Worm (Caenorhabditis elegans) whole organism, late embryonic: ENCODE data around the gene grl-14.
A peak's percentile ranks its signal among the peaks of the same experiment; 100 is the strongest.

ENCODE experiments used
- C08G9.2 ChIP-seq: sonication (generic microtip); optimal IDR thresholded peaks from 2 replicates; lab custom pipeline; 2016; ENCODE audit warnings: mild to moderate bottlenecking, missing genetic modification characterization, moderate library complexity, missing compliant biosample characterization
- K09A11.1 ChIP-seq: sonication (generic microtip); optimal IDR thresholded peaks from 2 replicates; lab custom pipeline; 2017; ENCODE audit warnings: antibody characterized with exemption, mild to moderate bottlenecking, missing genetic modification characterization, missing compliant biosample characterization; ENCODE audit not compliant: insufficient read depth
- T23F11.4 ChIP-seq: fragments of 200-800 bp; sonication (Bioruptor generic); optimal IDR thresholded peaks from 2 replicates; lab custom pipeline; 2018; ENCODE audit warnings: mild to moderate bottlenecking, missing genetic modification characterization, missing compliant biosample characterization
- ahr-1 ChIP-seq: sonication (generic microtip); optimal IDR thresholded peaks from 2 replicates; lab custom pipeline; 2016; ENCODE audit warnings: missing genetic modification characterization, missing compliant biosample characterization
- ceh-18 ChIP-seq: sonication (generic microtip); optimal IDR thresholded peaks from 2 replicates; lab custom pipeline; 2016; ENCODE audit warnings: missing genetic modification characterization, missing compliant biosample characterization
- ceh-19 ChIP-seq: fragments of 200-800 bp; sonication (Bioruptor generic); optimal IDR thresholded peaks from 2 replicates; lab custom pipeline; 2018; ENCODE audit warnings: mild to moderate bottlenecking, missing genetic modification characterization, missing compliant biosample characterization
- ceh-2 ChIP-seq: sonication (generic microtip); optimal IDR thresholded peaks from 2 replicates; lab custom pipeline; 2016; ENCODE audit warnings: missing genotype, missing genetic modification characterization, missing compliant biosample characterization
- ceh-30 ChIP-seq: fragments of 150-350 bp; optimal IDR thresholded peaks from 2 replicates; lab custom pipeline; 2014; ENCODE audit warnings: missing biosample characterization, missing genetic modification characterization
- ceh-31 ChIP-seq: sonication (generic microtip); optimal IDR thresholded peaks from 2 replicates; lab custom pipeline; 2016; ENCODE audit warnings: missing genetic modification characterization, missing compliant biosample characterization
- ceh-34 ChIP-seq: sonication (generic microtip); optimal IDR thresholded peaks from 2 replicates; lab custom pipeline; 2016; ENCODE audit warnings: mild to moderate bottlenecking, missing genetic modification characterization, missing compliant biosample characterization
- ceh-6 ChIP-seq: fragments of 200-800 bp; sonication (Bioruptor generic); optimal IDR thresholded peaks from 2 replicates; lab custom pipeline; 2018; ENCODE audit warnings: mild to moderate bottlenecking, missing genetic modification characterization, missing compliant biosample characterization
- ceh-9 ChIP-seq: sonication (generic microtip); optimal IDR thresholded peaks from 2 replicates; lab custom pipeline; 2016; ENCODE audit warnings: mild to moderate bottlenecking, missing genetic modification characterization, inconsistent platforms, missing compliant biosample characterization
- dmd-4 ChIP-seq: sonication (generic microtip); optimal IDR thresholded peaks from 2 replicates; lab custom pipeline; 2016; ENCODE audit warnings: borderline replicate concordance, missing genetic modification characterization, missing compliant biosample characterization
- elt-4 ChIP-seq: sonication (generic microtip); optimal IDR thresholded peaks from 2 replicates; lab custom pipeline; 2016; ENCODE audit warnings: missing genetic modification characterization, missing compliant biosample characterization
- ets-4 ChIP-seq: sonication (generic microtip); optimal IDR thresholded peaks from 2 replicates; lab custom pipeline; 2016; ENCODE audit warnings: missing genetic modification characterization, missing compliant biosample characterization
- fax-1 ChIP-seq: sonication (generic microtip); optimal IDR thresholded peaks from 2 replicates; lab custom pipeline; 2016; ENCODE audit warnings: missing genotype, missing genetic modification characterization, missing compliant biosample characterization
- fkh-10 ChIP-seq: fragments of 150-350 bp; optimal IDR thresholded peaks from 2 replicates; lab custom pipeline; 2014; ENCODE audit warnings: missing biosample characterization, missing genetic modification reagents, missing genetic modification characterization
- fkh-6 ChIP-seq: sonication (generic microtip); optimal IDR thresholded peaks from 2 replicates; lab custom pipeline; 2016; ENCODE audit warnings: missing genetic modification characterization, missing compliant biosample characterization
- gmeb-2 ChIP-seq: sonication (generic microtip); optimal IDR thresholded peaks from 2 replicates; lab custom pipeline; 2016; ENCODE audit warnings: missing genetic modification characterization, inconsistent platforms, missing compliant biosample characterization
- hlh-15 ChIP-seq: sonication (generic microtip); optimal IDR thresholded peaks from 2 replicates; lab custom pipeline; 2016; ENCODE audit warnings: missing genetic modification characterization, missing compliant biosample characterization
- hlh-30 ChIP-seq: sonication (generic microtip); optimal IDR thresholded peaks from 2 replicates; lab custom pipeline; 2017; ENCODE audit warnings: antibody characterized with exemption, missing genetic modification characterization, missing compliant biosample characterization; ENCODE audit not compliant: insufficient read depth
- hlh-6 ChIP-seq: sonication (generic microtip); optimal IDR thresholded peaks from 2 replicates; lab custom pipeline; 2016; ENCODE audit warnings: missing genotype, missing genetic modification characterization, missing compliant biosample characterization
- hlh-8 ChIP-seq: sonication (generic microtip); optimal IDR thresholded peaks from 2 replicates; lab custom pipeline; 2016; ENCODE audit warnings: missing genotype, missing genetic modification characterization, missing compliant biosample characterization
- lim-6 ChIP-seq: sonication (generic microtip); optimal IDR thresholded peaks from 2 replicates; lab custom pipeline; 2016; ENCODE audit warnings: missing genetic modification characterization, missing compliant biosample characterization
- madf-2 ChIP-seq: sonication (generic microtip); optimal IDR thresholded peaks from 2 replicates; lab custom pipeline; 2017; ENCODE audit warnings: missing genetic modification characterization, missing compliant biosample characterization
- nfya-1 ChIP-seq: sonication (generic microtip); optimal IDR thresholded peaks from 2 replicates; lab custom pipeline; 2017; ENCODE audit warnings: missing genetic modification characterization, mild to moderate bottlenecking, missing compliant biosample characterization, antibody characterized with exemption, moderate library complexity
- nhr-11 ChIP-seq: fragments of 150-350 bp; optimal IDR thresholded peaks from 2 replicates; lab custom pipeline; 2014; ENCODE audit warnings: missing biosample characterization, missing genetic modification characterization
- nhr-232 ChIP-seq: sonication (generic microtip); optimal IDR thresholded peaks from 2 replicates; lab custom pipeline; 2016; ENCODE audit warnings: missing genetic modification characterization, missing compliant biosample characterization
- odd-2 ChIP-seq: sonication (generic microtip); optimal IDR thresholded peaks from 2 replicates; lab custom pipeline; 2017; ENCODE audit warnings: antibody characterized with exemption, mild to moderate bottlenecking, missing genetic modification characterization, missing compliant biosample characterization
- pat-9 ChIP-seq: fragments of 200-800 bp; sonication (Bioruptor generic); optimal IDR thresholded peaks from 2 replicates; lab custom pipeline; 2018; ENCODE audit warnings: mild to moderate bottlenecking, missing genetic modification characterization, moderate library complexity, missing compliant biosample characterization
- pax-1 ChIP-seq: fragments of 150-350 bp; optimal IDR thresholded peaks from 2 replicates; lab custom pipeline; 2014; ENCODE audit warnings: missing biosample characterization, missing genetic modification characterization
- pha-2 ChIP-seq: sonication (generic microtip); optimal IDR thresholded peaks from 2 replicates; lab custom pipeline; 2017; ENCODE audit warnings: mild to moderate bottlenecking, missing genetic modification characterization, missing compliant biosample characterization
- pha-4 ChIP-seq: fragments of 150-350 bp; optimal IDR thresholded peaks from 2 replicates; lab custom pipeline; 2018; ENCODE audit warnings: missing biosample characterization, missing genetic modification reagents, missing genetic modification characterization
- pqm-1 ChIP-seq: sonication (generic microtip); optimal IDR thresholded peaks from 2 replicates; lab custom pipeline; 2016; ENCODE audit warnings: missing genetic modification characterization, missing compliant biosample characterization
- pros-1 ChIP-seq: fragments of 150-350 bp; optimal IDR thresholded peaks from 2 replicates; lab custom pipeline; 2014; ENCODE audit warnings: missing biosample characterization, missing genetic modification reagents, missing genetic modification characterization
- rnt-1 ChIP-seq: sonication (generic microtip); optimal IDR thresholded peaks from 2 replicates; lab custom pipeline; 2016; ENCODE audit warnings: missing genetic modification characterization, missing compliant biosample characterization
- sdc-2 ChIP-seq: sonication (generic microtip); optimal IDR thresholded peaks from 2 replicates; lab custom pipeline; 2016; ENCODE audit warnings: missing genotype, missing genetic modification characterization, missing compliant biosample characterization
- sox-2 ChIP-seq: fragments of 200-800 bp; sonication (Bioruptor generic); IDR thresholded peaks from 2 replicates; pipeline ENCODE4 v1.3.6; 2022; ENCODE audit warnings: missing genetic modification reagents, missing genetic modification characterization, missing compliant biosample characterization
- syd-9 ChIP-seq: sonication (generic microtip); optimal IDR thresholded peaks from 2 replicates; lab custom pipeline; 2016; ENCODE audit warnings: mild to moderate bottlenecking, missing genetic modification characterization, moderate library complexity, missing compliant biosample characterization
- ttx-3 ChIP-seq: sonication (generic microtip); optimal IDR thresholded peaks from 2 replicates; lab custom pipeline; 2016; ENCODE audit warnings: missing genetic modification reagents, missing genetic modification characterization, missing compliant biosample characterization
- unc-3 ChIP-seq, 2 experiments: fragments of 200-800 bp in 1 of 2; sonication (Bioruptor generic) in 1 of 2; sonication (generic microtip) in 1 of 2; conservative IDR thresholded peaks in 1 of 2; optimal IDR thresholded peaks in 1 of 2; 2 replicates each; pipeline versions ENCODE4 v1.3.6 to Lab custom; 2016 to 2022; ENCODE audit warnings: missing compliant biosample characterization in 2 of 2, missing genetic modification characterization in 2 of 2, missing genetic modification reagents in 1 of 2
- unc-55 ChIP-seq: sonication (generic microtip); optimal IDR thresholded peaks from 2 replicates; lab custom pipeline; 2017; ENCODE audit warnings: missing biosample characterization, missing genetic modification reagents, missing genetic modification characterization
- unc-86 ChIP-seq: sonication (generic microtip); optimal IDR thresholded peaks from 2 replicates; lab custom pipeline; 2016; ENCODE audit warnings: missing genetic modification characterization, missing compliant biosample characterization
- zip-5 ChIP-seq: sonication (generic microtip); optimal IDR thresholded peaks from 2 replicates; lab custom pipeline; 2016; ENCODE audit warnings: missing genetic modification characterization, missing compliant biosample characterization
- ztf-16 ChIP-seq: sonication (generic microtip); optimal IDR thresholded peaks from 2 replicates; lab custom pipeline; 2017; ENCODE audit warnings: missing genetic modification characterization, missing compliant biosample characterization

The grl-14 gene

ce11 chrV:20790616-20791015, 34.7 kb upstream of the grl-14 start:
- TF ChIP-seq unc-86: no peak
- no peak for TF ChIP-seq fkh-6 (tag; lab: Kevin White, UChicago)
- TF ChIP-seq nfya-1: no peak
- TF ChIP-seq unc-55 (GFP tag; lab: Kevin White, UChicago): no peak
- TF ChIP-seq nhr-11: no peak
- no peak for TF ChIP-seq ttx-3 (tag; lab: Kevin White, UChicago)
- TF ChIP-seq madf-2: no peak
- no peak for TF ChIP-seq ztf-16
- TF ChIP-seq pros-1: no peak
- no peak for TF ChIP-seq ceh-30 (tag; lab: Kevin White, UChicago)
- TF ChIP-seq pha-2 (tag; lab: Kevin White, UChicago): no peak
- TF ChIP-seq sdc-2 (tag; lab: Kevin White, UChicago): no peak
- TF ChIP-seq pqm-1 (tag; lab: Kevin White, UChicago): no peak
- no peak for TF ChIP-seq hlh-6 (tag; lab: Kevin White, UChicago)
- no peak for TF ChIP-seq C08G9.2 (tag; lab: Kevin White, UChicago)
- no peak for TF ChIP-seq syd-9 (tag; lab: Kevin White, UChicago)
- TF ChIP-seq unc-3 (GFP tag; conservative IDR thresholded peaks at IDR 0.05; lab: Robert Waterston, UW): no peak
- TF ChIP-seq unc-3 (tag; optimal IDR thresholded peaks at IDR 0.05; lab: Kevin White, UChicago): no peak
- no peak for TF ChIP-seq pat-9 (tag; lab: Kevin White, UChicago)
- TF ChIP-seq hlh-30 (tag; lab: Kevin White, UChicago): no peak
- no peak for TF ChIP-seq pax-1

- TF ChIP-seq unc-86 (no peak), ceh-19 (no peak), madf-2 (no peak), ceh-34 (tag; lab: Kevin White, UChicago) (no peak), lim-6 (no peak), hlh-6 (tag; lab: Kevin White, UChicago) (no peak), nfya-1 (no peak), T23F11.4 (GFP tag; lab: Kevin White, UChicago) (no peak), ceh-2 (tag; lab: Kevin White, UChicago) (no peak), hlh-8 (tag; lab: Kevin White, UChicago) (no peak), ahr-1 (tag; lab: Kevin White, UChicago) (no peak), ceh-18 (tag; lab: Kevin White, UChicago) (no peak), zip-5 (no peak), ztf-16 (no peak), ceh-6 (no peak)
Measured at ce11 chrV:20792371-20792890, 32.9 kb upstream of the grl-14 start, which contains the start of gene Y44A6D.3. Gene Y44A6D.3 (minus strand): TSS chrV:20792421.

ce11 chrV:20793761-20794160, 31.6 kb upstream of the grl-14 start:
- TF ChIP-seq syd-9 (tag; lab: Kevin White, UChicago): peak; percentile 29
- peak; percentile 45 for TF ChIP-seq pat-9 (tag; lab: Kevin White, UChicago)
- TF ChIP-seq nfya-1: peak; percentile 17
- TF ChIP-seq ceh-34 (tag; lab: Kevin White, UChicago): peak; percentile 29
- TF ChIP-seq hlh-15 (tag; lab: Kevin White, UChicago): no peak
- peak; percentile 62 for TF ChIP-seq rnt-1
- TF ChIP-seq sox-2 (GFP tag; lab: Robert Waterston, UW): no peak
- no peak for TF ChIP-seq C08G9.2 (tag; lab: Kevin White, UChicago)
- peak; percentile 92 for TF ChIP-seq ceh-18 (tag; lab: Kevin White, UChicago)

- TF ChIP-seq gmeb-2 (tag; lab: Kevin White, UChicago): no peak
- TF ChIP-seq nfya-1: no peak
- TF ChIP-seq unc-55 (GFP tag; lab: Kevin White, UChicago): no peak
- no peak for TF ChIP-seq dmd-4
- TF ChIP-seq fkh-6 (tag; lab: Kevin White, UChicago): no peak
- TF ChIP-seq fax-1 (tag; lab: Kevin White, UChicago): no peak
- TF ChIP-seq fkh-10 (GFP tag; lab: Kevin White, UChicago): no peak
- no peak for TF ChIP-seq nhr-232 (tag; lab: Kevin White, UChicago)
- no peak for TF ChIP-seq pha-4
- no peak for TF ChIP-seq madf-2
- TF ChIP-seq ets-4: no peak
- TF ChIP-seq ceh-31: no peak
- no peak for TF ChIP-seq ceh-9
- TF ChIP-seq hlh-15 (tag; lab: Kevin White, UChicago): no peak
- no peak for TF ChIP-seq odd-2 (tag; lab: Kevin White, UChicago)
- TF ChIP-seq rnt-1: no peak
- TF ChIP-seq hlh-6 (tag; lab: Kevin White, UChicago): no peak
- no peak for TF ChIP-seq pax-1
- TF ChIP-seq K09A11.1 (tag; lab: Kevin White, UChicago): no peak
- TF ChIP-seq elt-4 (tag; lab: Kevin White, UChicago): no peak
Measured at ce11 chrV:20797918-20798317, 27.4 kb upstream of the grl-14 start, which contains the start of gene sdf-9. Gene sdf-9 (plus strand): TSS chrV:20798218.
